Worm (Caenorhabditis elegans): ENCODE measurements around the gene Y43F8C.7.

DNA sequence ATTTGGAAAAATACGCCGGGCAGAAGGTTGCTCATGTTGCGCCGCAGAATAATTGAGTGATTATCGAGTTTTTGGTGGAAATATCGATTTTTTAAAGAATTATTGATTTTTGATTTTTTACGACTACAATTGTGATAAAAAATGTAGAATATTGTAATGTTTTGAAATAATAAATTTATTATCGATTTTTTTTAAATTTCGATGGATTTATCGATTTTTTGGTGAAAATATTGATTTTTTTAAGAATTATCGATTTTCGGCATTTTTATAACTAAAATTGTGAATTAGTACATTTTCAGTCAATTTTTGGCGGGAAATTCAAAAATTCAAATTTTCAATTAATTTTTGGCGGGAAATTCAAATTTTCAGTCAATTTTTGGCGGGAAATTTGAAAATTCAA is 13.3 kb downstream of the Y43F8C.7 start:
- TF ChIP-seq snpc-4 (tag; optimal IDR thresholded peaks at IDR 0.05) (no peak), unc-39 (tag; optimal IDR thresholded peaks at IDR 0.05) (no peak), ztf-11 (tag; optimal IDR thresholded peaks at IDR 0.05) (no peak), hlh-1 (tag; optimal IDR thresholded peaks at IDR 0.05) (no peak), zip-8 (tag; optimal IDR thresholded peaks at IDR 0.05) (no peak), elt-1 (tag; optimal IDR thresholded peaks at IDR 0.05; ENCODE audit: borderline replicate concordance, insufficient read depth) (no peak), sem-2 (GFP tag; optimal IDR thresholded peaks at IDR 0.05) (no peak), ces-1 (GFP tag; optimal IDR thresholded peaks at IDR 0.05) (no peak)

Measured in whole organism, mixed stage, embryonic.